Fruit fly (Drosophila melanogaster) Kc167 (cell line): ENCODE results near the gene Plzf.

Experiments used
- h ChIP-seq: fragments of >200 bp; optimal IDR thresholded peaks from 3 replicates; lab custom pipeline; 2018; ENCODE audit warnings: missing external identifiers
- psq ChIP-seq: fragments of >200 bp; optimal IDR thresholded peaks from 2 replicates; lab custom pipeline; 2017; ENCODE audit warnings: missing external identifiers
- ttk ChIP-seq: sonication (Bioruptor generic); optimal IDR thresholded peaks from 2 replicates; lab custom pipeline; 2017; ENCODE audit warnings: missing external identifiers

DNA sequence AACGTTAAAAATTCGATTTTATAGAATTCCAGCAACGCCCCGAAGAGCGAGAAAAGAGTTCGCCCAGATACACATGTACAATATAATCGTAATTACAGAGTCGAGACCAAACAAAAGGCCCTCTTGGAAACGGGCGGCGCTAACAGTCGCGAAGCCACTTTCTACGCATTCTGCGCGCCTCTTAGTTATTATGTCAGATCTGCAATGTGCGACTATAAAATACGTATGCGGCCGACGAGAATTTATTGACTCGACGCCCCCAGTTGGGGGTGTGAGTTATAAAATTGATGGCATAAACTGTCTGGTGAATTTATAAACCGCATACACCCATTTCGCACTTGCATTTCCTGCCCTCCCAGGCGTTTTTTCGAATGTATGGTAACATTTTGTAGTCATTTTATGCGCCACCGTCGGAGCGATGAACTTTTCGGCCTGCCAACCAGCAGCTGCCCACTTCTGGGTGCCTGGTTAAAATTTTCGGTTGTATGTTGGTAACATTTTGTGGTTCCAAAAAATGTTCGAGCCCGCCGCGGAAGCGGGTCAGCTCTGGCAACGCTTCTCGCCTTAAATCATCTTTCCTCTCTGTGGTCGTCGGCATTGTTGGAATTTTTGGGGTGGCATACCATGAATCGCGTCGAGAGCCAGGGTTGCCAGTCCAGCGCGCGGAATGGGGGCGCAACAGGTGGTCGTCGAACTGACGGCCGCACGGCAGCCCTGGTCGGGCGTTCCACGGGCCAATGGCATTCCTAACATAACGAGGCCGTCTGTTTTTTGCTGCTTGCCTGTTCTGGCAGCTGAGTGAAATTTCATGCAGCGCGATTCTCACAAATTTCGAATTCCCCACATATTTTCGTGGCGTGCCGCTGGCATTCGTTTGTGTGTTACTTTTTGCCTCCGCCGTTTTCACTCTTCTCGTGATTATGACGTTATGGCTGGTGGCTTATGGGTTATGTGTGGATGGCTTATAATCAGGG lies 36.7 kb downstream of the Plzf start:
- TF ChIP-seq h (lab: Kevin White, UChicago) (no peak), psq (lab: Kevin White, UChicago) (no peak), ttk (lab: Kevin White, UChicago) (no peak)
